Worm (Caenorhabditis elegans): Measurements from ENCODE around the gene F35H12.6.

- no peak for TF ChIP-seq W03F9.2 (tag; optimal IDR thresholded peaks at IDR 0.05)
- no peak for TF ChIP-seq him-1 (tag; optimal IDR thresholded peaks at IDR 0.05)
- no peak for TF ChIP-seq dao-5 (tag; optimal IDR thresholded peaks at IDR 0.05)
Observed at ce11 chrX:912990-913389, at the start of gene F35H12.6.
